Worm (Caenorhabditis elegans) whole organism, midembryonic: ENCODE data around the gene dsh-1.

ENCODE experiments used
- cog-1 ChIP-seq: sonication (generic microtip); optimal IDR thresholded peaks from 2 replicates; lab custom pipeline; 2016; ENCODE audit warnings: missing genetic modification characterization, missing compliant biosample characterization
- flt-1 ChIP-seq: fragments of 200-800 bp; sonication (Bioruptor generic); IDR thresholded peaks from 2 replicates; pipeline ENCODE4 v1.3.6; 2022; ENCODE audit warnings: missing genetic modification characterization, missing compliant biosample characterization
- klf-2 ChIP-seq: fragments of 200-800 bp; sonication (Bioruptor generic); conservative IDR thresholded peaks from 2 replicates; pipeline ENCODE4 v1.3.6; 2022; ENCODE audit warnings: missing genetic modification reagents, missing genetic modification characterization, missing compliant biosample characterization
- med-1 ChIP-seq: sonication (generic microtip); optimal IDR thresholded peaks from 2 replicates; lab custom pipeline; 2017; ENCODE audit warnings: missing genetic modification characterization, mild to moderate bottlenecking, missing compliant biosample characterization, antibody characterized with exemption, missing genetic modification reagents; ENCODE audit not compliant: insufficient read depth
- tab-1 ChIP-seq: fragments of 200-800 bp; sonication (Bioruptor generic); IDR thresholded peaks from 2 replicates; pipeline ENCODE4 v1.3.6; 2022; ENCODE audit warnings: missing genetic modification characterization, missing compliant biosample characterization
- ztf-23 ChIP-seq: fragments of 200-800 bp; sonication (Bioruptor generic); IDR thresholded peaks from 2 replicates; pipeline ENCODE4 v1.3.6; 2022; ENCODE audit warnings: missing genetic modification reagents, missing genetic modification characterization, missing compliant biosample characterization

- TF ChIP-seq med-1 (GFP tag; lab: Kevin White, UChicago) (no peak), flt-1 (GFP tag; lab: Robert Waterston, UW) (no peak), ztf-23 (GFP tag; lab: Robert Waterston, UW) (no peak), cog-1 (no peak), klf-2 (GFP tag; lab: Robert Waterston, UW) (no peak), tab-1 (GFP tag; lab: Robert Waterston, UW) (no peak)
Observed at ce11 chrII:5271729-5272322, 46.6 kb upstream of the dsh-1 start, which contains the start of gene drn-1.
